Fruit fly (Drosophila melanogaster): ENCODE results near the gene CG33523.

The CG33523 gene

DNA sequence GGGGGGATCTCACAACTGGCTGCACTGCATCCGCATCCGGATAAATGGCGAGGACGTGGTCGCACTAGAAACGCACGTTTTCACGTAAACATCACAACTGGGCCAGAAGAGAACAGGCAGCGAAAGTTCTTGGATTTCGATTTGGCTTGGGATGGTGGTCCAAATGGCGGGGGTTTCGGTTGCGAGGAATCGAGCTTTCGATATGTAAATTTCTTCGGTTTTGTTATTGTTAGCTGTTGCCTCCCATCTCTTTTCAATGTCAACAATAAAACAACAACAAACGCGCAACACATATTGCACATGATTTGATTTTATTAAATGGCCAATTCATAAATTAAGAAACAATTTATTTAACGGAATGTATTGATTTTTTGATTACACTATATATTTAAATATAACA, 2.4 kb upstream of the CG33523 start, which contains the start of gene PXo:
Gene PXo, minus strand, starts transcription at position 101 of the 400 bp plus-strand sequence.
- no peak for TF ChIP-seq bab1 (GFP tag; optimal IDR thresholded peaks at IDR 0.05)
- no peak for TF ChIP-seq CG33017 (tag; optimal IDR thresholded peaks at IDR 0.05)
- no peak for TF ChIP-seq Mnt (GFP tag; optimal IDR thresholded peaks at IDR 0.05)
- no peak for TF ChIP-seq Crg-1 (GFP tag; optimal IDR thresholded peaks at IDR 0.05)
- TF ChIP-seq CG14711 (tag; optimal IDR thresholded peaks at IDR 0.05) = no peak

dm6 chr3L:5922005-5922685, 1.5 kb upstream of the CG33523 start, which contains the start of gene CG32407:
CG32407 (plus strand) TSS chr3L:5922055.
- TF ChIP-seq Crg-1 (GFP tag; optimal IDR thresholded peaks at IDR 0.05) (peak; percentile 36), bab1 (GFP tag; optimal IDR thresholded peaks at IDR 0.05) (no peak), CG7045 (GFP tag; optimal IDR thresholded peaks at IDR 0.05) (peak; percentile 6), cic (GFP tag; optimal IDR thresholded peaks at IDR 0.05) (peak; percentile 59), Mnt (GFP tag; optimal IDR thresholded peaks at IDR 0.05) (peak; percentile 71), pad (GFP tag; optimal IDR thresholded peaks at IDR 0.05) (peak; percentile 64), CG7101 (tag; optimal IDR thresholded peaks at IDR 0.05) (peak; percentile 23), ovo (GFP tag; optimal IDR thresholded peaks at IDR 0.05) (peak; percentile 24), kay (GFP tag; ENCODE audit: borderline replicate concordance) (no peak), CG1620 (GFP tag; optimal IDR thresholded peaks at IDR 0.05) (no peak), CG12768 (GFP tag; optimal IDR thresholded peaks at IDR 0.05) (peak; percentile 45), cnc (optimal IDR thresholded peaks at IDR 0.05) (no peak), CG11617 (GFP tag; optimal IDR thresholded peaks at IDR 0.05) (peak; percentile 13), CG33017 (tag; optimal IDR thresholded peaks at IDR 0.05) (no peak), Hr96 (GFP tag; optimal IDR thresholded peaks at IDR 0.05) (peak; percentile 53), toe (GFP tag; optimal IDR thresholded peaks at IDR 0.05) (peak; percentile 8), Clk (GFP tag; optimal IDR thresholded peaks at IDR 0.05) (no peak), CG14711 (tag; optimal IDR thresholded peaks at IDR 0.05) (no peak), tj (GFP tag; optimal IDR thresholded peaks at IDR 0.05) (no peak), CG5204 (GFP tag; optimal IDR thresholded peaks at IDR 0.05) (no peak)

dm6 chr3L:5926015-5926988, 2.6 kb downstream of the CG33523 start:
- TF ChIP-seq CG7101 (tag; optimal IDR thresholded peaks at IDR 0.05) (peak; percentile 59), CG5204 (GFP tag; optimal IDR thresholded peaks at IDR 0.05) (no peak), ovo (GFP tag; optimal IDR thresholded peaks at IDR 0.05) (peak; percentile 98), tj (GFP tag; optimal IDR thresholded peaks at IDR 0.05) (peak; percentile 68), Mnt (GFP tag; optimal IDR thresholded peaks at IDR 0.05) (peak; percentile 22), CG7045 (GFP tag; optimal IDR thresholded peaks at IDR 0.05) (peak; percentile 44), cnc (optimal IDR thresholded peaks at IDR 0.05) (no peak), CG11617 (GFP tag; optimal IDR thresholded peaks at IDR 0.05) (no peak), bab1 (GFP tag; optimal IDR thresholded peaks at IDR 0.05) (peak; percentile 67), CG12768 (GFP tag; optimal IDR thresholded peaks at IDR 0.05) (peak; percentile 68), Clk (GFP tag; optimal IDR thresholded peaks at IDR 0.05) (no peak), Hr96 (GFP tag; optimal IDR thresholded peaks at IDR 0.05) (no peak), kay (GFP tag; ENCODE audit: borderline replicate concordance) (no peak), Crg-1 (GFP tag; optimal IDR thresholded peaks at IDR 0.05) (no peak), CG1620 (GFP tag; optimal IDR thresholded peaks at IDR 0.05) (no peak), toe (GFP tag; optimal IDR thresholded peaks at IDR 0.05) (no peak), CG14711 (tag; optimal IDR thresholded peaks at IDR 0.05) (peak; percentile 14), cic (GFP tag; optimal IDR thresholded peaks at IDR 0.05) (peak; percentile 97), pad (GFP tag; optimal IDR thresholded peaks at IDR 0.05) (peak; percentile 33), CG33017 (tag; optimal IDR thresholded peaks at IDR 0.05) (peak; percentile 67)

- TF ChIP-seq CG14711 (tag; optimal IDR thresholded peaks at IDR 0.05) (peak; percentile 83), Mnt (GFP tag; optimal IDR thresholded peaks at IDR 0.05) (no peak)
These were observed 3.9 kb downstream of the CG33523 start for dm6 chr3L:5927536-5927935.

- TF ChIP-seq cic (GFP tag; optimal IDR thresholded peaks at IDR 0.05) (no peak), CG5204 (GFP tag; optimal IDR thresholded peaks at IDR 0.05) (no peak), kay (GFP tag; ENCODE audit: borderline replicate concordance) (no peak), pad (GFP tag; optimal IDR thresholded peaks at IDR 0.05) (no peak), tj (GFP tag; optimal IDR thresholded peaks at IDR 0.05) (no peak), Clk (GFP tag; optimal IDR thresholded peaks at IDR 0.05) (no peak), CG33017 (tag; optimal IDR thresholded peaks at IDR 0.05) (no peak), Crg-1 (GFP tag; optimal IDR thresholded peaks at IDR 0.05) (peak; percentile 25), bab1 (GFP tag; optimal IDR thresholded peaks at IDR 0.05) (peak; percentile 21), CG7101 (tag; optimal IDR thresholded peaks at IDR 0.05) (peak; percentile 9), CG12768 (GFP tag; optimal IDR thresholded peaks at IDR 0.05) (no peak), cnc (optimal IDR thresholded peaks at IDR 0.05) (no peak), CG14711 (tag; optimal IDR thresholded peaks at IDR 0.05) (peak; percentile 72), ovo (GFP tag; optimal IDR thresholded peaks at IDR 0.05) (no peak), toe (GFP tag; optimal IDR thresholded peaks at IDR 0.05) (peak; percentile 15), CG7045 (GFP tag; optimal IDR thresholded peaks at IDR 0.05) (no peak), CG1620 (GFP tag; optimal IDR thresholded peaks at IDR 0.05) (no peak), Hr96 (GFP tag; optimal IDR thresholded peaks at IDR 0.05) (peak; percentile 26), Mnt (GFP tag; optimal IDR thresholded peaks at IDR 0.05) (no peak), CG11617 (GFP tag; optimal IDR thresholded peaks at IDR 0.05) (no peak)
These were observed 8.8 kb downstream of the CG33523 start, which contains the start of gene Rcc1 for dm6 chr3L:5932363-5932914. Rcc1 (minus strand) TSS chr3L:5932773.
